Fruit fly (Drosophila melanogaster) whole organism, prepupa: Measurements from ENCODE around the gene alpha-Spec.

ENCODE experiments used
- Blimp-1 ChIP-seq: fragments of 200-800 bp; sonication (Bioruptor generic); optimal IDR thresholded peaks from 3 replicates; lab custom pipeline; 2017; ENCODE audit warnings: missing biosample characterization, missing genetic modification characterization, mild to moderate bottlenecking, moderate library complexity, missing genetic modification reagents
- CG1621 ChIP-seq: fragments of 200-800 bp; sonication (Bioruptor generic); optimal IDR thresholded peaks from 3 replicates; lab custom pipeline; 2018; ENCODE audit warnings: missing biosample characterization, mild to moderate bottlenecking, missing genetic modification characterization
- CG16779 ChIP-seq: fragments of 200-800 bp; sonication (Bioruptor generic); optimal IDR thresholded peaks from 3 replicates; lab custom pipeline; 2017; ENCODE audit warnings: missing biosample characterization, mild to moderate bottlenecking, missing genetic modification characterization
- CG6276 ChIP-seq: fragments of 200-800 bp; sonication (Bioruptor generic); optimal IDR thresholded peaks from 2 replicates; lab custom pipeline; 2017; ENCODE audit warnings: missing biosample characterization, mild to moderate bottlenecking, missing genetic modification characterization
- CG8319 ChIP-seq: fragments of 200-800 bp; sonication (Bioruptor generic); optimal IDR thresholded peaks from 3 replicates; lab custom pipeline; 2016; ENCODE audit warnings: missing biosample characterization, missing genetic modification characterization
- Eip78C ChIP-seq: fragments of 200-800 bp; sonication (Bioruptor generic); peaks from one replicate; lab custom pipeline; 2016; ENCODE audit warnings: missing biosample characterization, missing genetic modification characterization
- Hr38 ChIP-seq: sonication (Bioruptor generic); optimal IDR thresholded peaks from 2 replicates; lab custom pipeline; 2016; ENCODE audit warnings: missing biosample characterization, missing genetic modification characterization
- acj6 ChIP-seq: fragments of 200-800 bp; sonication (Bioruptor generic); optimal IDR thresholded peaks from 3 replicates; lab custom pipeline; 2016; ENCODE audit warnings: missing biosample characterization, missing genetic modification characterization
- eg ChIP-seq: fragments of 200-800 bp; sonication (Bioruptor generic); IDR thresholded peaks from 3 replicates; pipeline ENCODE4 v1.3.6; 2022; ENCODE audit warnings: missing biosample characterization, missing genetic modification characterization

- TF ChIP-seq CG8319 (GFP tag; lab: Kevin White, UChicago) (no peak), Blimp-1 (no peak), CG16779 (no peak), Eip78C (GFP tag; lab: Kevin White, UChicago) (no peak), CG1621 (tag; lab: Kevin White, UChicago) (no peak), eg (GFP tag; lab: Robert Waterston, UW) (no peak), Hr38 (GFP tag; lab: Kevin White, UChicago) (no peak), CG6276 (GFP tag; lab: Kevin White, UChicago) (no peak), acj6 (GFP tag; lab: Kevin White, UChicago) (no peak)
These were observed 65.6 kb downstream of the alpha-Spec start for dm6 chr3L:1729380-1730159.
